In genomic region chrX:16723203-16724173, dm6 we compare ENCODE assay signal across 6 fruit fly cellular contexts.
A peak's percentile ranks its signal among the peaks of the same experiment; 100 is the strongest.
TF ChIP-seq lines count a peak whose summit lies in the region.

No protein-coding gene starts in this region.

- TF ChIP-seq CTCF in whole organism, embryonic (GFP tag; optimal IDR thresholded peaks at IDR 0.05; lab: Kevin White, UChicago): peak; percentile 48

TF ChIP-seq in whole organism, 6 proteins besides CTCF, POLR2A, EP300 and RAD21:
- TF ChIP-seq pan (optimal IDR thresholded peaks at IDR 0.05; lab: Kevin White, UChicago) (peak; percentile 71), Dll (optimal IDR thresholded peaks at IDR 0.05; lab: Kevin White, UChicago) (peak; percentile 84), EcR (GFP tag; optimal IDR thresholded peaks at IDR 0.05; lab: Kevin White, UChicago) (no peak), CG8478 (optimal IDR thresholded peaks at IDR 0.05; lab: Kevin White, UChicago) (no peak), usp (GFP tag; optimal IDR thresholded peaks at IDR 0.05; lab: Kevin White, UChicago) (no peak)

TF ChIP-seq in whole organism, adult, 20 proteins besides CTCF, POLR2A, EP300 and RAD21 (continues in another document):
- TF ChIP-seq bab1 (GFP tag; optimal IDR thresholded peaks at IDR 0.05; lab: Kevin White, UChicago): peak; percentile 43
- peak; percentile 52 for TF ChIP-seq CG7101 (tag; optimal IDR thresholded peaks at IDR 0.05; lab: Kevin White, UChicago)
- no peak for TF ChIP-seq Hr96 (GFP tag; optimal IDR thresholded peaks at IDR 0.05; lab: Kevin White, UChicago)
- no peak for TF ChIP-seq tj (GFP tag; optimal IDR thresholded peaks at IDR 0.05; lab: Kevin White, UChicago)
- TF ChIP-seq Crg-1 (GFP tag; optimal IDR thresholded peaks at IDR 0.05; lab: Kevin White, UChicago): no peak
- no peak for TF ChIP-seq cic (GFP tag; optimal IDR thresholded peaks at IDR 0.05; lab: Kevin White, UChicago)
- no peak for TF ChIP-seq kay (GFP tag; lab: Kevin White, UChicago; ENCODE audit: borderline replicate concordance)
- peak; percentile 22 for TF ChIP-seq CG33017 (tag; optimal IDR thresholded peaks at IDR 0.05; lab: Kevin White, UChicago)
- TF ChIP-seq CG14711 (tag; optimal IDR thresholded peaks at IDR 0.05; lab: Kevin White, UChicago): no peak
- no peak for TF ChIP-seq ovo (GFP tag; optimal IDR thresholded peaks at IDR 0.05; lab: Kevin White, UChicago)
- TF ChIP-seq cnc (optimal IDR thresholded peaks at IDR 0.05; lab: Kevin White, UChicago): no peak
- peak; percentile 21 for TF ChIP-seq CG5204 (GFP tag; optimal IDR thresholded peaks at IDR 0.05; lab: Kevin White, UChicago)
- no peak for TF ChIP-seq Clk (GFP tag; optimal IDR thresholded peaks at IDR 0.05; lab: Kevin White, UChicago)
- peak; percentile 63 for TF ChIP-seq pad (GFP tag; optimal IDR thresholded peaks at IDR 0.05; lab: Kevin White, UChicago)
- no peak for TF ChIP-seq CG12768 (GFP tag; optimal IDR thresholded peaks at IDR 0.05; lab: Kevin White, UChicago)
- no peak for TF ChIP-seq Mnt (GFP tag; optimal IDR thresholded peaks at IDR 0.05; lab: Kevin White, UChicago)
- no peak for TF ChIP-seq CG7045 (GFP tag; optimal IDR thresholded peaks at IDR 0.05; lab: Kevin White, UChicago)
- peak; percentile 5 for TF ChIP-seq toe (GFP tag; optimal IDR thresholded peaks at IDR 0.05; lab: Kevin White, UChicago)

TF ChIP-seq in whole organism, embryonic, 481 proteins besides CTCF, POLR2A, EP300 and RAD21 (continues in another document):
- peak; percentile 45 for TF ChIP-seq CG17359 (tag; optimal IDR thresholded peaks at IDR 0.05; lab: Kevin White, UChicago)
- peak; percentile 82 for TF ChIP-seq CG9215 (GFP tag; IDR thresholded peaks at IDR 0.05; lab: Robert Waterston, UW)
- peak; percentile 93 for TF ChIP-seq crol (GFP tag; IDR thresholded peaks at IDR 0.05; lab: Robert Waterston, UW)
- peak; percentile 86 for TF ChIP-seq Sox102F (GFP tag; optimal IDR thresholded peaks at IDR 0.05; lab: Kevin White, UChicago)
- TF ChIP-seq CG32772 (GFP tag; IDR thresholded peaks at IDR 0.05; lab: Robert Waterston, UW): peak; percentile 67
- peak; percentile 20 for TF ChIP-seq CG15514 (GFP tag; optimal IDR thresholded peaks at IDR 0.05; lab: Kevin White, UChicago)
- TF ChIP-seq CG6689 (GFP tag; IDR thresholded peaks at IDR 0.05; lab: Robert Waterston, UW): peak; percentile 76
- TF ChIP-seq CG11085 (GFP tag; IDR thresholded peaks at IDR 0.05; lab: Robert Waterston, UW): 0 out of 2 replicates have a peak, but pooled peaks have one; percentile 32
- TF ChIP-seq row (GFP tag; IDR thresholded peaks at IDR 0.05; lab: Robert Waterston, UW): peak; percentile 83
- TF ChIP-seq nau (GFP tag; optimal IDR thresholded peaks at IDR 0.05; lab: Kevin White, UChicago): peak; percentile 12
- TF ChIP-seq CG10462 (GFP tag; optimal IDR thresholded peaks at IDR 0.05; lab: Kevin White, UChicago): peak; percentile 33
- peak; percentile 42; the same call in 2 of the 3 replicates for TF ChIP-seq Aef1 (GFP tag; IDR thresholded peaks at IDR 0.05; lab: Robert Waterston, UW)
- TF ChIP-seq Dll (GFP tag; IDR thresholded peaks at IDR 0.05; lab: Robert Waterston, UW; ENCODE audit: partially characterized antibody): no peak
- TF ChIP-seq CG7271 (tag; optimal IDR thresholded peaks at IDR 0.05; lab: Kevin White, UChicago): no peak
- TF ChIP-seq CG17612 (GFP tag; IDR thresholded peaks at IDR 0.05; lab: Robert Waterston, UW): peak; percentile 9; the same call in 1 of the 2 replicates
- no peak for TF ChIP-seq Fer2 (tag; optimal IDR thresholded peaks at IDR 0.05; lab: Kevin White, UChicago)
- peak; percentile 27 for TF ChIP-seq CG12942 (GFP tag; optimal IDR thresholded peaks at IDR 0.05; lab: Kevin White, UChicago)

TF ChIP-seq in whole organism, prepupa, 60 proteins besides CTCF, POLR2A, EP300 and RAD21 (continues in another document):
- TF ChIP-seq CG6792 (GFP tag; optimal IDR thresholded peaks at IDR 0.05; lab: Kevin White, UChicago): peak; percentile 67
- peak; percentile 72 for TF ChIP-seq eg (GFP tag; IDR thresholded peaks at IDR 0.05; lab: Robert Waterston, UW)
- TF ChIP-seq CG8319 (GFP tag; optimal IDR thresholded peaks at IDR 0.05; lab: Kevin White, UChicago): peak; percentile 13
- no peak for TF ChIP-seq fd85E (GFP tag; optimal IDR thresholded peaks at IDR 0.05; lab: Kevin White, UChicago)
- TF ChIP-seq CG11902 (GFP tag; optimal IDR thresholded peaks at IDR 0.05; lab: Kevin White, UChicago): no peak
- peak; percentile 73 to 78 for TF ChIP-seq ss (GFP tag; optimal IDR thresholded peaks at IDR 0.05; lab: Kevin White, UChicago)
- TF ChIP-seq dac (GFP tag; optimal IDR thresholded peaks at IDR 0.05; lab: Kevin White, UChicago): peak; percentile 55
- TF ChIP-seq CG10669 (GFP tag; optimal IDR thresholded peaks at IDR 0.05; lab: Kevin White, UChicago): peak; percentile 38
- peak; percentile 60; the same call in 1 of the 2 replicates for TF ChIP-seq CG11294 (GFP tag; IDR thresholded peaks at IDR 0.05; lab: Robert Waterston, UW)
- peak; percentile 87 for TF ChIP-seq CG9139 (GFP tag; optimal IDR thresholded peaks at IDR 0.05; lab: Kevin White, UChicago)
- TF ChIP-seq CG16779 (tag; optimal IDR thresholded peaks at IDR 0.05; lab: Kevin White, UChicago): no peak
- peak; percentile 83 for TF ChIP-seq CG15336 (GFP tag; IDR thresholded peaks at IDR 0.05; lab: Robert Waterston, UW)
- peak; percentile 59 for TF ChIP-seq Sox14 (GFP tag; optimal IDR thresholded peaks at IDR 0.05; lab: Kevin White, UChicago)
- peak; percentile 67 for TF ChIP-seq achi (GFP tag; optimal IDR thresholded peaks at IDR 0.05; lab: Kevin White, UChicago)
- peak; percentile 5 for TF ChIP-seq Lpt (GFP tag; optimal IDR thresholded peaks at IDR 0.05; lab: Kevin White, UChicago)
- peak; percentile 57; the same call in 2 of the 3 replicates for TF ChIP-seq CG6163 (GFP tag; IDR thresholded peaks at IDR 0.05; lab: Robert Waterston, UW)
- TF ChIP-seq Eip75B (GFP tag; optimal IDR thresholded peaks at IDR 0.05; lab: Kevin White, UChicago): peak; percentile 27
- peak; percentile 72 for TF ChIP-seq svp (GFP tag; lab: Kevin White, UChicago)

TF ChIP-seq in whole organism, pupa, 21 proteins besides CTCF, POLR2A, EP300 and RAD21 (continues in another document):
- TF ChIP-seq gl (tag; optimal IDR thresholded peaks at IDR 0.05; lab: Kevin White, UChicago) (peak; percentile 92), CG4496 (GFP tag; IDR thresholded peaks at IDR 0.05; lab: Robert Waterston, UW) (peak; percentile 57), CG14655 (GFP tag; optimal IDR thresholded peaks at IDR 0.05; lab: Kevin White, UChicago) (peak; percentile 53), CG9948 (tag; optimal IDR thresholded peaks at IDR 0.05; lab: Kevin White, UChicago) (peak; percentile 68), fd96Ca (GFP tag; IDR thresholded peaks at IDR 0.05; lab: Robert Waterston, UW) (0 out of 3 replicates have a peak, but pooled peaks have one; percentile 42), Pif1B (GFP tag; optimal IDR thresholded peaks at IDR 0.05; lab: Kevin White, UChicago) (no peak), D1 (tag; optimal IDR thresholded peaks at IDR 0.05; lab: Kevin White, UChicago) (no peak), CG12605 (GFP tag; IDR thresholded peaks at IDR 0.05; lab: Robert Waterston, UW) (peak; percentile 31; the same call in 1 of the 2 replicates), Snoo (tag; optimal IDR thresholded peaks at IDR 0.05; lab: Kevin White, UChicago) (peak; percentile 65), CG32121 (GFP tag; IDR thresholded peaks at IDR 0.05; lab: Robert Waterston, UW) (peak; percentile 67), CG34367 (tag; optimal IDR thresholded peaks at IDR 0.05; lab: Kevin White, UChicago) (peak; percentile 81), CG8301 (tag; optimal IDR thresholded peaks at IDR 0.05; lab: Kevin White, UChicago) (peak; percentile 46), CG8159 (tag; optimal IDR thresholded peaks at IDR 0.05; lab: Kevin White, UChicago) (peak; percentile 64), CG17806 (tag; optimal IDR thresholded peaks at IDR 0.05; lab: Kevin White, UChicago) (peak; percentile 60), EcR (GFP tag; optimal IDR thresholded peaks at IDR 0.05; lab: Kevin White, UChicago) (peak; percentile 70), CG13204 (GFP tag; optimal IDR thresholded peaks at IDR 0.05; lab: Kevin White, UChicago) (peak; percentile 82), CG10348 (GFP tag; IDR thresholded peaks at IDR 0.05; lab: Robert Waterston, UW) (peak; percentile 22; the same call in 1 of the 2 replicates), rn (GFP tag; IDR thresholded peaks at IDR 0.05; lab: Robert Waterston, UW) (peak; percentile 8; the same call in 1 of the 2 replicates), Pif1A (GFP tag; optimal IDR thresholded peaks at IDR 0.05; lab: Kevin White, UChicago) (no peak)

TF ChIP-seq in whole organism, wandering third instar larva, 38 proteins besides CTCF, POLR2A, EP300 and RAD21 (continues in another document):
- TF ChIP-seq lola (GFP tag; optimal IDR thresholded peaks at IDR 0.05; lab: Kevin White, UChicago): no peak
- peak; percentile 40 for TF ChIP-seq dmrt93B (GFP tag; optimal IDR thresholded peaks at IDR 0.05; lab: Kevin White, UChicago)
- TF ChIP-seq foxo (GFP tag; optimal IDR thresholded peaks at IDR 0.05; lab: Kevin White, UChicago): peak in 1 of 2 experiments; percentile 64
- no peak for TF ChIP-seq GATAd (GFP tag; optimal IDR thresholded peaks at IDR 0.05; lab: Kevin White, UChicago)
- no peak for TF ChIP-seq dsf (GFP tag; optimal IDR thresholded peaks at IDR 0.05; lab: Kevin White, UChicago; ENCODE audit: borderline replicate concordance)
- TF ChIP-seq Dif (GFP tag; optimal IDR thresholded peaks at IDR 0.05; lab: Kevin White, UChicago; ENCODE audit: partially characterized antibody): peak; percentile 3
- TF ChIP-seq woc (GFP tag; optimal IDR thresholded peaks at IDR 0.05; lab: Kevin White, UChicago): peak; percentile 43
- peak; percentile 65 for TF ChIP-seq HLH106 (tag; optimal IDR thresholded peaks at IDR 0.05; lab: Kevin White, UChicago)
- TF ChIP-seq CG32264 (GFP tag; optimal IDR thresholded peaks at IDR 0.05; lab: Kevin White, UChicago): no peak
- no peak for TF ChIP-seq Myc (optimal IDR thresholded peaks at IDR 0.05; lab: Kevin White, UChicago)
- no peak for TF ChIP-seq N (GFP tag; optimal IDR thresholded peaks at IDR 0.05; lab: Kevin White, UChicago)
- TF ChIP-seq fru (GFP tag; optimal IDR thresholded peaks at IDR 0.05; lab: Kevin White, UChicago): peak; percentile 68
- TF ChIP-seq jim (GFP tag; optimal IDR thresholded peaks at IDR 0.05; lab: Kevin White, UChicago): no peak
- TF ChIP-seq pan (optimal IDR thresholded peaks at IDR 0.05; lab: Kevin White, UChicago): no peak
- peak; percentile 80 for TF ChIP-seq ey (GFP tag; optimal IDR thresholded peaks at IDR 0.05; lab: Kevin White, UChicago)
- no peak for TF ChIP-seq sage (GFP tag; optimal IDR thresholded peaks at IDR 0.05; lab: Kevin White, UChicago)
- no peak for TF ChIP-seq Hr83 (GFP tag; optimal IDR thresholded peaks at IDR 0.05; lab: Kevin White, UChicago; ENCODE audit: poor library complexity, severe bottlenecking)
- TF ChIP-seq usp (GFP tag; optimal IDR thresholded peaks at IDR 0.05; lab: Kevin White, UChicago): no peak
- TF ChIP-seq Hr78 (GFP tag; optimal IDR thresholded peaks at IDR 0.05; lab: Kevin White, UChicago): no peak
- TF ChIP-seq Rel (GFP tag; optimal IDR thresholded peaks at IDR 0.05; lab: Kevin White, UChicago): no peak
- TF ChIP-seq Rel (tag; optimal IDR thresholded peaks at IDR 0.05; lab: Kevin White, UChicago): no peak
- TF ChIP-seq sv (GFP tag; optimal IDR thresholded peaks at IDR 0.05; lab: Kevin White, UChicago): peak; percentile 74
- peak; percentile 78 for TF ChIP-seq Sp1 (GFP tag; optimal IDR thresholded peaks at IDR 0.05; lab: Kevin White, UChicago)
